Worm (Caenorhabditis elegans) whole organism, L4 larva: Measurements from ENCODE around the gene spop-1.

ENCODE experiments used
- F49E8.2 ChIP-seq: sonication (generic microtip); optimal IDR thresholded peaks from 2 replicates; lab custom pipeline; 2016; ENCODE audit warnings: missing compliant biosample characterization, mild to moderate bottlenecking, missing genetic modification characterization, borderline replicate concordance
- R02D3.7 ChIP-seq: fragments of 150-350 bp; sonication (generic microtip); optimal IDR thresholded peaks from 3 replicates; lab custom pipeline; 2014; ENCODE audit warnings: missing biosample characterization, missing genetic modification characterization
- aha-1 ChIP-seq: fragments of 150-350 bp; peaks from one replicate; lab custom pipeline; 2014; ENCODE audit warnings: missing biosample characterization, missing genetic modification characterization
- ama-1 ChIP-seq: fragments of 150-350 bp; optimal IDR thresholded peaks from 2 replicates; lab custom pipeline; 2014; ENCODE audit warnings: inconsistent platforms, mixed read lengths
- attf-4 ChIP-seq: sonication (generic microtip); optimal IDR thresholded peaks from 3 replicates; lab custom pipeline; 2017; ENCODE audit warnings: missing biosample characterization, missing genetic modification characterization
- ceh-28 ChIP-seq: fragments of 150-350 bp; optimal IDR thresholded peaks from 2 replicates; lab custom pipeline; 2014; ENCODE audit warnings: missing biosample characterization, missing genetic modification reagents, missing genetic modification characterization
- ceh-32 ChIP-seq: sonication (generic microtip); optimal IDR thresholded peaks from 2 replicates; lab custom pipeline; 2016; ENCODE audit warnings: mild to moderate bottlenecking, missing genetic modification characterization, missing compliant biosample characterization; ENCODE audit not compliant: poor library complexity
- daf-16 ChIP-seq, 3 experiments: sonication (generic microtip); optimal IDR thresholded peaks; 2 replicates each; lab custom pipeline; 2016 to 2017; ENCODE audit warnings: missing genetic modification characterization in 3 of 3, missing genetic modification reagents in 3 of 3, mild to moderate bottlenecking in 2 of 3, missing compliant biosample characterization in 2 of 3, missing biosample characterization in 1 of 3, moderate library complexity in 1 of 3
- daf-8 ChIP-seq: fragments of 200-800 bp; sonication (Bioruptor generic); IDR thresholded peaks from 2 replicates; pipeline ENCODE4 v1.3.6; 2022; ENCODE audit warnings: missing genetic modification characterization, missing compliant biosample characterization
- dpl-1 ChIP-seq: fragments of 150-350 bp; optimal IDR thresholded peaks from 2 replicates; lab custom pipeline; 2014; ENCODE audit warnings: missing biosample characterization, missing genetic modification reagents, missing genetic modification characterization
- dve-1 ChIP-seq: sonication (generic microtip); optimal IDR thresholded peaks from 2 replicates; lab custom pipeline; 2017; ENCODE audit warnings: antibody characterized with exemption, mild to moderate bottlenecking, missing genetic modification characterization, missing compliant biosample characterization; ENCODE audit not compliant: insufficient read depth
- hif-1 ChIP-seq, 2 experiments: sonication (generic microtip); optimal IDR thresholded peaks; 2 replicates each; lab custom pipeline; 2016 to 2017; ENCODE audit warnings: missing compliant biosample characterization in 2 of 2, missing genetic modification characterization in 2 of 2, missing genetic modification reagents in 2 of 2, missing genotype in 2 of 2, mild to moderate bottlenecking in 1 of 2
- hlh-11 ChIP-seq: fragments of 200-800 bp; sonication (Bioruptor generic); optimal IDR thresholded peaks from 2 replicates; lab custom pipeline; 2018; ENCODE audit warnings: mild to moderate bottlenecking, missing genetic modification characterization, missing compliant biosample characterization
- hlh-30 ChIP-seq: sonication (generic microtip); optimal IDR thresholded peaks from 2 replicates; lab custom pipeline; 2017; ENCODE audit warnings: antibody characterized with exemption, mild to moderate bottlenecking, missing genetic modification characterization, missing compliant biosample characterization; ENCODE audit not compliant: insufficient read depth
- hmg-1.1 ChIP-seq: fragments of 200-800 bp; sonication (Bioruptor generic); IDR thresholded peaks from 2 replicates; pipeline ENCODE4 v1.3.6; 2022; ENCODE audit warnings: missing genetic modification reagents, missing genetic modification characterization, missing compliant biosample characterization
- jun-1 ChIP-seq: fragments of 150-350 bp; optimal IDR thresholded peaks from 2 replicates; lab custom pipeline; 2014; ENCODE audit warnings: missing biosample characterization, missing genetic modification reagents, missing genetic modification characterization
- lin-13 ChIP-seq: fragments of 150-350 bp; optimal IDR thresholded peaks from 2 replicates; lab custom pipeline; 2014; ENCODE audit warnings: missing biosample characterization, missing genetic modification reagents, missing genetic modification characterization
- lin-38 ChIP-seq: fragments of 200-800 bp; sonication (Bioruptor generic); IDR thresholded peaks from 2 replicates; pipeline ENCODE4 v1.3.6; 2022; ENCODE audit warnings: missing genetic modification reagents, missing genetic modification characterization, missing compliant biosample characterization
- lsy-2 ChIP-seq, 2 experiments: fragments of 150-350 bp in 1 of 2; sonication (generic microtip) in 1 of 2; optimal IDR thresholded peaks; 2 replicates each; lab custom pipeline; 2014 to 2017; ENCODE audit warnings: missing biosample characterization in 2 of 2, missing genetic modification characterization in 2 of 2
- mes-2 ChIP-seq: sonication (generic microtip); optimal IDR thresholded peaks from 2 replicates; lab custom pipeline; 2016; ENCODE audit warnings: missing genotype, mild to moderate bottlenecking, missing genetic modification characterization, missing compliant biosample characterization; ENCODE audit not compliant: poor library complexity, severe bottlenecking
- mxl-2 ChIP-seq: fragments of 200-800 bp; sonication (Bioruptor generic); conservative IDR thresholded peaks from 2 replicates; pipeline ENCODE4 v1.3.6; 2022; ENCODE audit warnings: missing genetic modification reagents, missing genetic modification characterization, missing compliant biosample characterization
- mxl-3 ChIP-seq: fragments of 200-800 bp; sonication (Bioruptor generic); optimal IDR thresholded peaks from 2 replicates; lab custom pipeline; 2018; ENCODE audit warnings: mild to moderate bottlenecking, missing genetic modification characterization, missing compliant biosample characterization
- nhr-102 ChIP-seq: sonication (generic microtip); optimal IDR thresholded peaks from 2 replicates; lab custom pipeline; 2016; ENCODE audit warnings: mild to moderate bottlenecking, missing genetic modification characterization, moderate library complexity, missing compliant biosample characterization
- nhr-11 ChIP-seq: fragments of 150-350 bp; optimal IDR thresholded peaks from 2 replicates; lab custom pipeline; 2014; ENCODE audit warnings: missing biosample characterization, missing genetic modification characterization
- nhr-28 ChIP-seq: fragments of 150-350 bp; optimal IDR thresholded peaks from 2 replicates; lab custom pipeline; 2014; ENCODE audit warnings: missing biosample characterization, missing genetic modification characterization
- nhr-41 ChIP-seq: fragments of 200-800 bp; sonication (Bioruptor generic); IDR thresholded peaks from 2 replicates; pipeline ENCODE4 v1.3.6; 2022; ENCODE audit warnings: missing genetic modification reagents, missing genetic modification characterization, missing compliant biosample characterization
- nhr-6 ChIP-seq: fragments of 150-350 bp; optimal IDR thresholded peaks from 2 replicates; lab custom pipeline; 2014; ENCODE audit warnings: missing biosample characterization, missing genetic modification characterization
- pqm-1 ChIP-seq: sonication (generic microtip); optimal IDR thresholded peaks from 2 replicates; lab custom pipeline; 2017; ENCODE audit warnings: missing biosample characterization, missing genetic modification characterization
- tra-1 ChIP-seq: fragments of 200-800 bp; sonication (Bioruptor generic); IDR thresholded peaks from 2 replicates; pipeline ENCODE4 v1.3.6; 2022; ENCODE audit warnings: missing genetic modification reagents, missing genetic modification characterization, missing compliant biosample characterization
- unc-130 ChIP-seq: sonication (generic microtip); optimal IDR thresholded peaks from 2 replicates; lab custom pipeline; 2016; ENCODE audit warnings: missing genetic modification reagents, missing genetic modification characterization, missing compliant biosample characterization
- unc-39 ChIP-seq: sonication (generic microtip); optimal IDR thresholded peaks from 2 replicates; lab custom pipeline; 2017; ENCODE audit warnings: missing biosample characterization, missing genetic modification characterization
- unc-62 ChIP-seq, 3 experiments: fragments of 150-350 bp in 1 of 3; sonication (generic microtip); optimal IDR thresholded peaks in 2 of 3; peaks in 1 of 3; 1 replicate in 1 of 3; 2 replicates in 2 of 3; lab custom pipeline; 2014 to 2017; ENCODE audit warnings: missing biosample characterization in 3 of 3, missing genetic modification characterization in 3 of 3, missing genetic modification reagents in 3 of 3, missing genotype in 1 of 3
- zfp-3 ChIP-seq: fragments of 200-800 bp; sonication (Bioruptor generic); conservative IDR thresholded peaks from 2 replicates; pipeline ENCODE4 v1.3.6; 2022; ENCODE audit warnings: missing genetic modification reagents, missing genetic modification characterization, missing compliant biosample characterization
- zip-11 ChIP-seq: fragments of 200-800 bp; sonication (Bioruptor generic); IDR thresholded peaks from 2 replicates; pipeline ENCODE4 v1.3.6; 2022; ENCODE audit warnings: missing genetic modification characterization, missing compliant biosample characterization
- ztf-11 ChIP-seq: fragments of 150-350 bp; optimal IDR thresholded peaks from 2 replicates; lab custom pipeline; 2014; ENCODE audit warnings: missing biosample characterization, missing genetic modification characterization

Gene spop-1

DNA sequence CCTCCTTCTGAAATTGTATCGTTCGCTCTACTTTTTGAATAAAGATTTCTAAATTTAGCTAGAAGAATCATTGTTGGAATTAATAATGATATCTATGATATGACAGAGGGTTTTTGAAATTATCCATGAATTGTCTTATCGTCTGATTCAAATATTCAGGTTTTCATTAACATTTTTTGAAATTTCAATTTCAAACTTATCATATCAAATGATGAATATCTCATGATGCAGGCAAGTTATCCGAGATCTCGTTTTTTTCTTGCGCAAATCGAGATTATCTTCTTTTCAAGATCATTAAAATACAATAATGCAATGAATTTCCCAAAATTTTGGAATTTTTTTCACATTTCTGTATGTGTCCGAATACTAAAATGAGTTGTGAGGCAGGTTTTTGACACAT is at the start of gene spop-1:
Gene spop-1 (minus strand): TSS at position 101 of the 400 bp plus-strand sequence.
- TF ChIP-seq attf-4 (tag; lab: Kevin White, UChicago) (no peak), aha-1 (tag; lab: Kevin White, UChicago) (peak; percentile 52)

DNA sequence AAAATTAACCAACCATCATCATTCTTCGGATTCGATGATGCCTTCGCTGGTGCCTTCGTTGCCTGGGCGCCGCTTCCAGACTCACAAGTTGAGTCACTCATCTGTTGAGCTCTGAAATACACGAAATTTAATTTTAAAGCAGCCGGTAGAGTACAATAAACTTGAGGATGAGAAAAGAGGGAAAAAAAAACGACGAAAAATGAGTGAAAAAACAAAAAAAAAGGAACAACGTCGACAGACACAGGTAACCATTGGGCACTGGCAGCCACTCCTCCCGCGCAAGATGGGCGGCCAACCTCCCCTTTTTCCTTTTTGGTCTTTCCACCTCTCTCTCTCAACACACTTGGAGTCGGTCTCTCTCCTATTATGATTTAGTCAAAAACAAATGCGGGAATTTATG is 48.8 kb upstream of the spop-1 start, which contains the start of gene K08E5.1:
Gene K08E5.1 (minus strand): TSS at position 101 of the 400 bp plus-strand sequence.
- no peak for TF ChIP-seq zip-11
- no peak for TF ChIP-seq ceh-28 (tag; lab: Kevin White, UChicago)
- TF ChIP-seq ztf-11 (tag; lab: Kevin White, UChicago): no peak
- no peak for TF ChIP-seq dpl-1
- TF ChIP-seq ceh-32 (tag; lab: Kevin White, UChicago): no peak
- no peak for TF ChIP-seq R02D3.7 (tag; lab: Kevin White, UChicago)

DNA sequence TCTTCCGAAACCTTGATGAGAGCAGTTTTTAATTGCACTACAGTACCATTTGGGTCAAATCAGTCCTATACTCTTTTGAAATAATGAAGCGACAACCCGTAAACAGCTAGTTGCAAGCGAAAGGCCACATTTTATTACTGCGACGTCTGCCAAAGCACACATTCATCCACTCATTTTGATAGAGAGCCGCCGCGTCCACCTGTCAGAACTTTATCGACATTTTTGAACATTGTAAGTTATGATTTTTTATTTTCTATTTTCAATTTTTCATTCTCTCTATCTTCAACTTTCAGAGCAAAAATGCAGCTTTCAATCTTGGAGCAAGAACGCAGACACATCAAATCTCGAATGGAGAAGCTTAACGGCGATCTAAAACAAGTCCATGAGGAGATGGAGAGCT is 42.9 kb upstream of the spop-1 start, which contains the start of gene K08E5.6:
Gene K08E5.6 (plus strand): TSS at position 301 of the 400 bp plus-strand sequence.
- TF ChIP-seq daf-8 (GFP tag; lab: Robert Waterston, UW) (no peak), nhr-11 (tag; lab: Kevin White, UChicago) (no peak), mes-2 (tag; lab: Kevin White, UChicago) (no peak), zfp-3 (GFP tag; lab: Robert Waterston, UW) (no peak), zip-11 (no peak), hmg-1.1 (GFP tag; lab: Robert Waterston, UW) (no peak), ceh-32 (tag; lab: Kevin White, UChicago) (no peak), mxl-2 (GFP tag; lab: Robert Waterston, UW) (no peak), jun-1 (no peak)

DNA sequence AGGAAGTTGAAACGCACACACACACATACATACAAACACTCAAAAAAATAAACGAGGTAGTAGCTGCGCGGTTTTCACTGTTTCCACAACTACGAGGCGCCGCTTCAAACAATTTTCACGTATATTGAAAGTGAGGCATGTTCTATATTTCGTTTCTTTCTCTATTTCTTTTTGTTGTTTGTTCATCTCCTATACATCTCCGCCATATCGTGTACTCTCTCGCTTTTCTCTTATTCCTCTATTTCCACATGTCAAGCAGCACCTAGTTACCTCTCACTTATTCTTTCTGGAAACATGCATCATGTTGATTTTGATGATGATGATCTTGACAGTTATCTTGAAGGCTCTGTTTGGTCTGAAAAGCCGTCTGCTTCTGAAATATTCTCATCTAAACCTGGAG is 38.9 kb upstream of the spop-1 start, which contains the start of gene ZK1128.7:
Gene ZK1128.7 (plus strand): TSS at position 229 of the 400 bp plus-strand sequence.
- TF ChIP-seq unc-39: no peak
- no peak for TF ChIP-seq F49E8.2 (tag; lab: Kevin White, UChicago)
- TF ChIP-seq lsy-2 (tag; optimal IDR thresholded peaks at IDR 0.05; lab: Kevin White, UChicago): peak in 1 of 2 experiments; percentile 28
- TF ChIP-seq mxl-3 (GFP tag; lab: Kevin White, UChicago): peak; percentile 9
- no peak for TF ChIP-seq tra-1 (GFP tag; lab: Robert Waterston, UW)
- TF ChIP-seq hif-1 (tag; optimal IDR thresholded peaks at IDR 0.05; lab: Kevin White, UChicago): peak in 1 of 2 experiments; percentile 27
- TF ChIP-seq dve-1: peak; percentile 6
- peak; percentile 8 for TF ChIP-seq hlh-30
- TF ChIP-seq nhr-41 (GFP tag; lab: Robert Waterston, UW): no peak
- TF ChIP-seq unc-62 (GFP tag; optimal IDR thresholded peaks at IDR 0.05 in 1 of 2; lab: Kevin White, UChicago): peak in 1 of 2 experiments; percentile 39
- no peak for TF ChIP-seq unc-62 (tag; optimal IDR thresholded peaks at IDR 0.05; lab: Kevin White, UChicago)
- TF ChIP-seq aha-1 (tag; lab: Kevin White, UChicago): peak; percentile 89
- TF ChIP-seq, all 104 proteins: peak for 7

DNA sequence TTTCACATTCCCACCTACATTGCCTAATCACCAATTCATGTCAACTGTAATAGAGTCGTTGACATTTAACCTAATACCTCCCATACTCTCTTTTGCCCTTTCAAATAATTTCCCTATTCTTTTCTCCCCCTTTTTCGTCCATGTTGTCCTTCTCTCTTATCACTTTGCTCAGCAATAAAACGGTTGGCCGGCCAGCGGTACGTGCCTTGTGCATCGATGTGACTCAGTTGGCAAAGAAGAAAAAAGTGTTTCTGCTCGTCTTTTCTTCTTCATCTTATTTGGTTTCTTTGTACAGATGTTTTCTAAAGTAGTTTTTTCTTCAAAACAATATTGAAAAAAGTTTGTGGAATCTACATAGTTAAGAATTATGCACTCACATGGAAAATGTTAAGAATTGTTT is 36.6 kb upstream of the spop-1 start:
- TF ChIP-seq nhr-102 (tag; lab: Kevin White, UChicago) (no peak), hlh-11 (tag; lab: Kevin White, UChicago) (peak; percentile 52), lin-13 (GFP tag; lab: Kevin White, UChicago) (no peak), tra-1 (GFP tag; lab: Robert Waterston, UW) (no peak), mxl-2 (GFP tag; lab: Robert Waterston, UW) (no peak), lin-38 (GFP tag; lab: Robert Waterston, UW) (no peak), daf-16 (GFP tag; optimal IDR thresholded peaks at IDR 0.05; lab: Kevin White, UChicago) (no peak), daf-16 (tag; optimal IDR thresholded peaks at IDR 0.05; lab: Kevin White, UChicago) (peak; percentile 55), dve-1 (peak; percentile 52), nhr-28 (tag; lab: Kevin White, UChicago) (peak; percentile 9), unc-130 (no peak), ama-1 (no peak), pqm-1 (peak; percentile 43), aha-1 (tag; lab: Kevin White, UChicago) (no peak), nhr-6 (tag; lab: Kevin White, UChicago) (peak; percentile 68), unc-62 (GFP tag; optimal IDR thresholded peaks at IDR 0.05 in 1 of 2; lab: Kevin White, UChicago) (peak in 1 of 2 experiments; percentile 3), unc-62 (tag; optimal IDR thresholded peaks at IDR 0.05; lab: Kevin White, UChicago) (no peak), F49E8.2 (tag; lab: Kevin White, UChicago) (no peak)
